Fruit fly (Drosophila melanogaster) ovary, adult (tissue): Measurements from ENCODE around the gene CG32299.
A peak's percentile ranks its signal among the peaks of the same experiment; 100 is the strongest.

Source experiments
- CG17801 ChIP-seq: fragments of 200-800 bp; optimal IDR thresholded peaks from 2 replicates; lab custom pipeline; 2019; ENCODE audit warnings: missing biosample characterization, mild to moderate bottlenecking, missing genetic modification characterization, moderate library complexity; ENCODE audit not compliant: partially characterized antibody

The CG32299 gene

DNA sequence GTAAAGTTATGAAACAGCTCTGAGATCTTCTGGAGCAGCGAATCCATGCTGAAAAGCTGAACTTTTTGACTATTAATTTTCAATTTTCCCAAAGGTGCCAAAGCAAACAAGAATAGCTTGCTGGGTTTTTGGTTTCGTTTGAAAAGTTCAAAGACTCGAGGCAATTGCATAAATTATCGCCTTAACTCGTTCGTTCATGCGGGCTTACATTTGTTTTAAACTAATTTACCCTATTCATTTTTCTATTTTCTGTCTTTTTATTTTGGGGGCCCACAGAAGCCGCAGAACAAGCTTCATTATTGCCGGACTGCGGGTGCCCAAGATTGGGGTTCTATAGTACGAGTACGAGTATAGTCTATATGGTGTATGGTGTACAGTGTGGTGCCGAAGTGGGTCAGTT is at the start of gene CG32299, which contains the start of gene CG32298:
CG32299 (minus strand) TSS at position 101 of the 400 bp plus-strand sequence.
CG32298 (minus strand) TSS at position 101 of the 400 bp plus-strand sequence.
- no peak for TF ChIP-seq CG17801 (GFP tag; lab: Kevin White, UChicago)

DNA sequence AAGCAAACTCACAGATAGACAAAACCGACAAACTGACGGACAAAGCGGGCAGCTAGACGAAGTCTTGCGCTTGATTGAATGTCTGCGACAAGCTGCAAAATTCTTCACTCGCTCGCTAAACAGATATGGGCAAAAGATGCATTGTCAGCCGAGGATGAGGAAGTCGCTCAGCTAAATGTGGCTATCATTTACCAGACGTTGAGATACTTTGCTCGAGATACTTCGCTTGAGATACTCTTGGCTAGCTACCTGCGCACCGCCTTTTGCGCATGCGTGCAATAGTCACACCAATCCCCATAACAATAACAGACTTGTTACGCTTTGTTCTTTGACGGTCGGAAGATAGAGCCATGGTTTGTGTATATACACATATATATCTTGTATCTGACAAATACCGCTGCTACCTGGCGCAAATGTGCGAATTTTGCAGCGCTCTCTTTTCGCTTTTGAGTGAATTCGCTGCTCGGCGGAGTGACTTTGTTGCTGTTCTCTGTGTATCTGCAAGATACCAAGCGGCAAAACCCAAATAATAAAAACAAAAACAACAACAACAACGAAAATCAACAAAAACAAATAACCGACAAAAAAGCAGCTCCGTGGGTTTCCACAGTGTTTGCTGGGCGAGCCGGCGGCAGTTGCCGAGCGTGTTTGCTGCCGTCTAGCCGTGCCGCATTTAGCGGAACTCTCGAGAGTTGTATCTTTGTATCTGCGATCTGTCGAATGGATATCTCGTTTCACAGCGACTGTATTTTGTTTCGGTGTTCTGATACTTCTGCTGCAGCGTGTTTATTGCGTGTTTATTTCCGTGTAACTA is 48.0 kb upstream of the CG32299 start:
- peak; percentile 52 for TF ChIP-seq CG17801 (GFP tag; lab: Kevin White, UChicago)

DNA sequence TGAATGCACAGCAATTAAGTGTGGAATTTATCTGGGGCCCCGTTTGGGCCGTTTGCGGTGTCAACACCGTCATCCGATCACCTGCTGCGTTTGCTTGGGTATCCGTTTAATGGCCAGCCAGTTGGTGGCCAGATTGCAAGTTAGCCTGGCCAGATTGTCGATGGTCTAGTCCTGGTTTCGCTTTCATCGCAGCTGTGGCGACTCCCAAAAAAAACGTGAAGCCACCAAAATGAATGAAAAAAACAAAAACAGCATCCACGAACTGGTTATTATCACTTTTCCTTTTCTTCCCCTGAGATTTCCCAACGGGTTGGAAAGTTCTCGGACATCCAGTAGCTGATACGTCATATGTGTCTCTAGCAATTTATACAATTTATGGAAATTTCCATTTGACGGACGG is 46.8 kb upstream of the CG32299 start:
- TF ChIP-seq CG17801 (GFP tag; lab: Kevin White, UChicago) = no peak

DNA sequence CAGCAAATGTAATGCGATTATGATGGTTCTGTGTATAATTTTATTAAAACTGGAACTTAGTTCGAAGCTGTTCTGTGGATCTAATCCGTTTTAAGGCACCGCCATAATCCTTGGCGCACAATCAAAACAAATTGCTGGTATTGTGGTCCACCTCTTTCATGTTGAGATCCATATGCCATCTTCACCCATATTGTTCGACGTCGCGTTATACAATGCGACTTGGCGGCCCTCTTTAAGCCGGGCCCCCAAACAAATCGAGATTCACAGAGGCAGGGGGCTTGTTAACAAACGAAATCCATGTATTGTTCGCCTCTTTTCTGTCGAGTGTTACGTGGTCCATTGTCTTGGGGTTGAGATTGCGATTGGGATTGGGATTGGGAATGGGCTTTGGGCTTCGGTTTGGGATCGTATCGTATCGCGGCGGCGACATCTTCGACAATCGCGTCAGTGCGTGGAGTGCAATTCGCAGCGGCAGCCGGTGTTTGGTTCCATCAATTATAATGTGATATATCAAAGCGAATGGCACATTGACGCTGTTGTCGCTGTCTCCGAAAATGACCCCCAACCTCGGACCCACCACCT is 46.1 kb upstream of the CG32299 start:
- TF ChIP-seq CG17801 (GFP tag; lab: Kevin White, UChicago) = no peak

DNA sequence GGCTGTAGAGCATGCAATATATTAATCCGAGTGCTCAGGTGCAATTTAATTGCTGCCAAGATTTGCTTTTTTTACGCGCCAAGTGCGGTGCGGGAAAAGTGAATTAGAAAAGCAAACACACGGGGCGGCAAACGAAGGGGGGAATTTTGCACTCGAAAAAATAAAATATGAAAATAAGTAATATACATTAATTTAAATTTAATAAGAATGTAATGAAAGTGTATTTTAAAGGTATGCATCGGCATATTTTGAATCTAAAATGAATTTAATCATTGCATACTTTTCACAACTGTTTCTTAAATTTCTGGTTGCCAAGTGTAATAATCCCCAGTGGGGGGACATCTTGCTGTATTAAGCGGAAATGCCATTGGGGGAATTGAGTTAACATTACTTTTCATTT is 43.4 kb upstream of the CG32299 start:
- TF ChIP-seq CG17801 (GFP tag; lab: Kevin White, UChicago) = no peak

DNA sequence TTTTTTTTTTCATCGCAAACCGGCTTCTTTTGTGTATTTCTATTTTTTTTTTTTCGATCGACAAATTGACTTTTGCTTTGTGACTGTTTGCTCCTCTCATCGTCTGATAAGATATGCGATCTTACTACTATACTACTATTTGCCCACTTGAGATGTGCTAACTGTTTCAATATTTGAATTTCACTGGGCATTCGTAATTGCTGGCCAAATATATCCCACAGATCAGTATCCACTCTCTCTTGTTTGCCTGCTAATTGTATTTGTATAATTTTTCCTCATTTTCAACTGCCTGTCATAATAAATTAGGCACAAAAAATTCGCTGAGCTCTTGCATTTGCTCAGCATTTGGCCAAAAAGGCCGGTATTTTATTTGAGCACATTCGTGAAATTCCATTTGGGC is 42.6 kb upstream of the CG32299 start:
- no peak for TF ChIP-seq CG17801 (GFP tag; lab: Kevin White, UChicago)

DNA sequence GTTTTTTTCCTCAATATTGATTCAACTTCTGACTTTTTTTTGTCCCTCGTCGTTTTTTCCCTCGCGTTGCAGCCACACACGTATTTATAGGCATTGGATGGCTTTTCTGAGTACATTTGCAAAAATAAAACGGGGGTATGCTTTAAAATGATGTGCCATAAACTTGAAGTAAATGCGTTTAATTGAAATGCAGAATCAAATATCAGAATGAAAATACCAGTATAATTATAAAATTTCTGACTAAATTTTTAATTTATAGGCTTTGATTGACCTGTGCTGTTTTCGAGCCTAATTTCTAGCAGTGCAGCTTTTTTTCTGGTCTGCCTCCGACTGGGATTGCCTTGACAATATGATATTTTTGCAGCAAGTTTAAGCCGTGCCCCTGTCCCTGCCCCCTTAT is 40.6 kb upstream of the CG32299 start:
- no peak for TF ChIP-seq CG17801 (GFP tag; lab: Kevin White, UChicago)

DNA sequence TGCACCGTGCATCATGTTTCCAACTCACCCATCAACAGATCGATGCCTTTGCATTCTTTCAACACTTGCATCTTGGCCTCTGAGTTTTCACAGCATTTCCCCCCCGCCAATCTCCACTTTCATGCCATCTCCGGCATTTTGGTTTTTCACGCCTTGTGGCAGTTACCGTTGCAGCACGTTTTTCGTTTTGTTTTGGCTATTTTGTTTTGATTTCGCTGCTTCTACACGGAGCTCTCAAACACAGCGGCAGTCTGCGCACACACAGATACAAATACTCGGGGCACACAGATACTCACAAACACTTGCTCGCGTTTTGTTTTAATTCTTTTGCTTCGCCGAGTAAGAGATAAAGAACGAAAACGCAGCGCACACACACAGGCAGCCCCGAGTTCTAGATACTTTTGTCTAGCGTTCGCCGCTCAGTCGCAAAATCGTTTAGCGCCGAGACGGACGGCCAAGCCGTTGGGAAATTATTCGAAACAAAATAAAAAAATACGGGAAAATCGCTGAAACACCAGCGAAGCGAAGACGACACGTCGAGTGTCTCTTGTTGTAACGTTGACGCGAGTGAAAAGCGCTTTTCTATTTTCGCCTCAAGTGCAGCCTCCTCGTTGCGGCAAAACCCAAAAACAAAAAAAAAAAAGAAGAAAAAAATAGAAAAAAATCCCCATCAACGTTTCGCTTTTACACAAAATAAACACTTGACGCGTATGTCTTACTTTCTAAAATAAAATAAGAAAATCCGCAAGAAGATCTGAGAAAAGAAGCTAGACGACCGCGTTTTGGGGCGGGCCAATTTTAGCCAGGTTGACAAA is 37.9 kb upstream of the CG32299 start:
- TF ChIP-seq CG17801 (GFP tag; lab: Kevin White, UChicago) = peak; percentile 72

DNA sequence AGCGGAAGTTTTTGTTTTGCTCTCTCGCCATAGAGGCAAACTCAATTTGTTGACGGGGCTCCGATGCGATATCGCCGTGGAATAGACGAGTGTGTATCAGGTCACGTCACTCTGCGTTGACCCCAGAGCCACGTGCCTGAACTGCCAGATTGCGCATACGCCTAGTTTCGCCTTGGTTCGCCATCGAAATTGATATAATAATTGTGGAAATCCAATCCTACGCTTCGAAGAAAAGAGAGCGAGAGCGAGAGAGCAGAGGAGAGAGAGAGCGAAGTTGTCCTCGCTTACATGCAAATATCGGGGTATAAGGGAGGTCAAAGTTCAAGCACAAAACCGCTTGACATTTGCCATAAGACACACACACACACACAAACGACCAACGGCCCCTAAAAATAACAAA is 36.4 kb upstream of the CG32299 start:
- TF ChIP-seq CG17801 (GFP tag; lab: Kevin White, UChicago) = no peak

DNA sequence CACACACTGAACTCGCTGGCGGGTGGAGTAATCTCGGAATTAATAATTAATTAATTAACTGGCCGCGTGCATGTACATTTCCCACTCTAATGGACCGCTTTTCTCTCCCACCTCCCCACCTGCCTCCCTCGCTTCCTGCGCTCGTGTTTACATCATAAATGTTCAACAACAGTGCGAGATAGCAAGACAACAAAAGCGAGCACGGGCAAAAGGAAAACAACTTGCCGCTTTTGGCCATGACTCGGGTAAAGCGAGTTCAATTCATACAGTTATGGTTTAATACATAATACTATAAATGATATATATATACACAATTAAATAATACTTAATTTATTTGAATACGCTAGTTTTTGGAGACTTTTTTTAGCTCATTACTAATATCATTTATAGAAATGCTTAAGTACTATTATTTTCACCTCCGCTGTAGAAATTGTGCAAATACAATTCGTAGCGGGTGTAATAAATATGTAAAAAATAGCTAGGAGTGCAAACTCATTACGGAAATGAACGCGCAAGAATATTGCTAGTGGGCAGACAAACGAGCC is 35.7 kb upstream of the CG32299 start:
- TF ChIP-seq CG17801 (GFP tag; lab: Kevin White, UChicago) = no peak

DNA sequence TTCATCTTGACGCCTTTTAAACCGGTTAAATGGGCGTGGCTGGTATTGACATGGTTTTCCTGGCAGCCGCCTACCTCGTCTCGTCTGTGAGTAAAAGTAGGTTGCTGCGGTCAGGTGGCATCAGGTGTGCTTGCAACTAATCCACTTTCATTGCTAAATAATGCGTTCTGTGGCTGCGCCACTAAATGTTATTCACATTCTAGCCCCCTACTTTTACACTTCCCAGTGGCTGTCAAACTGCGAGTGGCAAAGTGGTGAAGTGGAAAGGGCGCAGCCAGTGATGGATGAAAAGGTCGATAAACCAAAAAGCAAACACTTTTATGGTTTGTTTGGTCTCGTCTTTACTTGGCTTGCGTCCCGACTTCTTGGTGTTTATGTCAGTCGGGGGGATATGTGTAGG is 34.9 kb upstream of the CG32299 start:
- TF ChIP-seq CG17801 (GFP tag; lab: Kevin White, UChicago) = no peak

DNA sequence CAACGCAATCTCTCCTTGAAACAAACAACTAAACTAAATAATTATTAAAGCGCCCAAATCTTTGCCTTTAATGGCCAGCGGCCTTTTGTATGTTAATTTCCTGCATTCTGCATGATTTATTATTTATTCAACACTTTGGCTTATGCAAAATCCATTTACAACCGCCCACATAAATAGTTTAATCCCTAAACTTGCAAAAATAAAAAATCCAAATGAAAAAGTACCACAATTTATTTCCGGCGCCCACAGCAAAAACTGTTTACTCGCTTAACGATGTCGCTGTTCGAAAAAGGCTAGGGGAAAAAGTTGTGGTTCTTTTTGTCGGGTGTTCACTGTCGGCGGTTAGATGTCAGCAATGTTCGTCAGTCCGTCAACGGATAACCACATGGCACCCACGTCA is 33.3 kb upstream of the CG32299 start:
- TF ChIP-seq CG17801 (GFP tag; lab: Kevin White, UChicago) = no peak

DNA sequence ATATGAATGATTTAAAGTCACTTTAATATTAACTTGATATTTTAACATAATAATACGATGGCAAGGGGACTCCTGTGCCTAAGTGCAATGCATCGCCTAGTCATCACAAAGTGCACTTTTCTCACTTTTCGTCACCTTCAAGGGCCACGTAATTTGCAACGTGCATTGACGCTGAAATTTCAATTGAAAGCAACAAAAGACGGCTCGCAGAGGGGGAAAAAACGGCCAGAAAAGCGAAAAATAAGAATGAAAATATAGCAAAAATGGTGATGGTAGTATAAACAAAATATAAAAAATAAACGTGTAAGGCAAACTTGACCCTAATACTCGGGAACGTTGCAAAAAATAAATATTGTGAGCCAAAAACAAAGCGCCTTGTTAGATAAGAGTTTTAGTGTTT is 32.8 kb upstream of the CG32299 start:
- TF ChIP-seq CG17801 (GFP tag; lab: Kevin White, UChicago) = peak; percentile 56

DNA sequence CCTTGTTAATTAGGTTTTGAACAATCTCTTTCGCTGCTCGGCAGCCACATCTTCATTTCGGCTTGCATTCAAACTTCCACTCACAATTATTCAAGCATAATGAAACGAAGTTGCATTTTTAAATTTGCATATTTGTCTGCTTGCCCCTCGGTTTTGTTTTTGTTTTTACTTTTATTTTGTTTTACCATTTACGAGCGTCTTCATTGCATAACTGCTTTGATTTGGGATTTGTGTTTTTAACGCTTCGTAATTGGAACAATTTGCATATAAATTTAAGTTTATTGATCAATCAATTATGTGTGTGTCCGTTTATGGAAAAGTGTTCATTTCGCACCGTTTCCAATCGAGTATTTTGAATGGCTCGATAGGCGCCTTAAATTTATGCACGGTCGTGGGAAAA is 32.0 kb upstream of the CG32299 start:
- TF ChIP-seq CG17801 (GFP tag; lab: Kevin White, UChicago) = no peak

DNA sequence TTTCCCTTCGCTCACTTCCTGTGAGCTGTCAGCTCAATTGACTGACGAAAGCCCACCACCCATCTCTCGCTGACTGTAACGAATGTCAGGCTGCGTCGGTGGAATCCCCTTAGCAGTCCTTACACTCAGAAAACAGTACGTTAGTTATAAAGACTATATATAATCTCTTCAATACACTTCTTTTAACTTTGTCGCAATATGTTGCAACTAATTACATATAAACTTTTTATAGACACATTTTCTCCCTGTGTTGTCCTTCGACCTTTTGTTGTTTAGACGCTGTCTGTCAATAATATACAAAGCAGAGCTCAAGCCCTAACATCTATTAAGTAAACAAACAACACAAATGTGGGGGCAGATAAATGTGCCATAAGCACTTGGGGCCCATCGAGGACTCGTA is 30.3 kb upstream of the CG32299 start:
- TF ChIP-seq CG17801 (GFP tag; lab: Kevin White, UChicago) = no peak
